Worm (Caenorhabditis elegans): ENCODE results near the gene ints-13.

ce11 chrIV:264182-264709 is 27.0 kb upstream of the ints-13 start, which contains the start of gene pat-6:
- TF ChIP-seq sdz-12 (GFP tag; optimal IDR thresholded peaks at IDR 0.05) (no peak), zag-1 (tag; optimal IDR thresholded peaks at IDR 0.05) (no peak), zip-2 (tag; optimal IDR thresholded peaks at IDR 0.05) (no peak), nhr-237 (tag; optimal IDR thresholded peaks at IDR 0.05) (no peak), fkh-10 (GFP tag; optimal IDR thresholded peaks at IDR 0.05) (no peak), nhr-11 (tag; optimal IDR thresholded peaks at IDR 0.05) (no peak), mdl-1 (tag; optimal IDR thresholded peaks at IDR 0.05) (no peak), fos-1 (tag; optimal IDR thresholded peaks at IDR 0.05) (no peak)
